Worm (Caenorhabditis elegans) whole organism, young adult: Measurements from ENCODE around the gene EGAP9.3.

ENCODE experiments used
- D2030.7 ChIP-seq: fragments of 200-800 bp; sonication (Bioruptor generic); IDR thresholded peaks from 2 replicates; pipeline ENCODE4 v1.3.6; 2022; ENCODE audit warnings: missing genetic modification reagents, missing genetic modification characterization, missing compliant biosample characterization
- F33H1.4 ChIP-seq: fragments of 200-800 bp; sonication (Bioruptor generic); IDR thresholded peaks from 2 replicates; pipeline ENCODE4 v1.3.6; 2022; ENCODE audit warnings: missing genetic modification reagents, missing genetic modification characterization, missing compliant biosample characterization
- F52B5.7 ChIP-seq: sonication (generic microtip); optimal IDR thresholded peaks from 2 replicates; lab custom pipeline; 2016; ENCODE audit warnings: mild to moderate bottlenecking, missing genetic modification characterization, missing compliant biosample characterization
- F57A8.1 ChIP-seq: fragments of 200-800 bp; sonication (Bioruptor generic); optimal IDR thresholded peaks from 2 replicates; lab custom pipeline; 2018; ENCODE audit warnings: mild to moderate bottlenecking, missing genetic modification characterization, moderate library complexity, missing compliant biosample characterization
- Y53G8AR.9 ChIP-seq: fragments of 200-800 bp; sonication (Bioruptor generic); conservative IDR thresholded peaks from 2 replicates; pipeline ENCODE4 v1.3.6; 2022; ENCODE audit warnings: missing genetic modification reagents, missing genetic modification characterization, missing compliant biosample characterization
- Y95B8A.8 ChIP-seq: fragments of 200-800 bp; sonication (Bioruptor generic); IDR thresholded peaks from 2 replicates; pipeline ENCODE4 v1.3.6; 2022; ENCODE audit warnings: missing genetic modification reagents, missing genetic modification characterization, missing compliant biosample characterization
- ccch-3 ChIP-seq: fragments of 200-800 bp; sonication (Bioruptor generic); optimal IDR thresholded peaks from 2 replicates; lab custom pipeline; 2018; ENCODE audit warnings: mild to moderate bottlenecking, missing genetic modification characterization, missing compliant biosample characterization
- cebp-1 ChIP-seq, 2 experiments: fragments of 200-800 bp in 1 of 2; sonication (Bioruptor generic) in 1 of 2; sonication (generic microtip) in 1 of 2; IDR thresholded peaks in 1 of 2; optimal IDR thresholded peaks in 1 of 2; 2 replicates each; pipeline versions ENCODE4 v1.3.6 to Lab custom; 2017 to 2022; ENCODE audit warnings: missing compliant biosample characterization in 2 of 2, missing genetic modification characterization in 2 of 2, mild to moderate bottlenecking in 1 of 2, missing genetic modification reagents in 1 of 2, moderate library complexity in 1 of 2
- ceh-40 ChIP-seq: fragments of 200-800 bp; sonication (Bioruptor generic); IDR thresholded peaks from 2 replicates; pipeline ENCODE4 v1.3.6; 2022; ENCODE audit warnings: missing genetic modification characterization, missing compliant biosample characterization
- ceh-58 ChIP-seq: fragments of 200-800 bp; sonication (Bioruptor generic); IDR thresholded peaks from 2 replicates; pipeline ENCODE4 v1.3.6; 2022; ENCODE audit warnings: missing genetic modification characterization, missing compliant biosample characterization
- dox-1 ChIP-seq: fragments of 200-800 bp; sonication (Bioruptor generic); IDR thresholded peaks from 2 replicates; pipeline ENCODE4 v1.3.6; 2022; ENCODE audit warnings: missing genetic modification reagents, missing genetic modification characterization, missing compliant biosample characterization
- dpff-1 ChIP-seq: sonication (generic microtip); optimal IDR thresholded peaks from 2 replicates; lab custom pipeline; 2017; ENCODE audit warnings: mild to moderate bottlenecking, missing genetic modification characterization, missing compliant biosample characterization
- hsf-1 ChIP-seq: fragments of 200-800 bp; sonication (Bioruptor generic); IDR thresholded peaks from 2 replicates; pipeline ENCODE4 v1.3.6; 2022; ENCODE audit warnings: missing genetic modification reagents, missing genetic modification characterization, missing compliant biosample characterization
- let-526 ChIP-seq: fragments of 200-800 bp; sonication (Bioruptor generic); IDR thresholded peaks from 2 replicates; pipeline ENCODE4 v1.3.6; 2022; ENCODE audit warnings: missing genetic modification reagents, missing genetic modification characterization, missing compliant biosample characterization
- mcd-1 ChIP-seq: fragments of 200-800 bp; sonication (Bioruptor generic); IDR thresholded peaks from 2 replicates; pipeline ENCODE4 v1.3.6; 2022; ENCODE audit warnings: missing genetic modification reagents, missing genetic modification characterization, missing compliant biosample characterization
- sea-2 ChIP-seq: fragments of 200-800 bp; sonication (Bioruptor generic); IDR thresholded peaks from 2 replicates; pipeline ENCODE4 v1.3.6; 2022; ENCODE audit warnings: missing genetic modification characterization, missing compliant biosample characterization
- tbp1 ChIP-seq: fragments of 200-800 bp; sonication (Bioruptor generic); optimal IDR thresholded peaks from 2 replicates; lab custom pipeline; 2018; ENCODE audit warnings: mild to moderate bottlenecking, missing genetic modification characterization, missing compliant biosample characterization
- tlf-1 ChIP-seq: fragments of 200-800 bp; sonication (Bioruptor generic); optimal IDR thresholded peaks from 2 replicates; lab custom pipeline; 2018; ENCODE audit warnings: mild to moderate bottlenecking, missing genetic modification characterization, missing compliant biosample characterization
- unc-62 ChIP-seq: fragments of 150-350 bp; optimal IDR thresholded peaks from 2 replicates; lab custom pipeline; 2014; ENCODE audit warnings: missing biosample characterization, missing genetic modification reagents, missing genetic modification characterization
- xnd-1 ChIP-seq: sonication (generic microtip); optimal IDR thresholded peaks from 2 replicates; lab custom pipeline; 2016; ENCODE audit warnings: missing genotype, missing genetic modification reagents, missing genetic modification characterization, missing compliant biosample characterization
- ztf-3 ChIP-seq: fragments of 200-800 bp; sonication (Bioruptor generic); optimal IDR thresholded peaks from 2 replicates; lab custom pipeline; 2018; ENCODE audit warnings: mild to moderate bottlenecking, missing genetic modification characterization, missing compliant biosample characterization
- ztf-6 ChIP-seq: fragments of 200-800 bp; sonication (Bioruptor generic); IDR thresholded peaks from 2 replicates; pipeline ENCODE4 v1.3.6; 2022; ENCODE audit warnings: missing genetic modification reagents, missing genetic modification characterization, missing compliant biosample characterization

The EGAP9.3 gene

DNA sequence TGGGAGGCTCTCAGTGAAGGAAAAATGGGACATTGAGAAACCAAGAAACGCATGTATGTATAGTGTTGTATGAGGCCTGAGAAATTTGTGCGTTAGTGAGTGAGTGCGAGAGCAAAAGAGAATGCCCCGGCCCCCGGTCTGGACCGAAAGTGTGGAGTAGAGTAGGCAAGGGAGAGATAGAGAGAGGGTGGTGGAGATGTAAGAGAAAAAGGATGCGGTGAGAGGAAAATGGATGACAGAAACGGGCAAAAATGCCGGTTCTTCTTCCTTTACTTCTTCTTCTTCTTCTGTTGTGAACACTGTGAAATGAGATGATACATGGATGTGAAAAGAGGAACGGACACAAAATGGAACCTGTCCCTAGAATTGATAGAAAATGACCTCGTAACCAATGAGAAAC lies 41.6 kb downstream of the EGAP9.3 start (continued):
- TF ChIP-seq F33H1.4 (no peak), ccch-3 (GFP tag; lab: Kevin White, UChicago) (no peak), ceh-40 (0 out of 2 replicates have a peak, but pooled peaks have one; percentile 42)

DNA sequence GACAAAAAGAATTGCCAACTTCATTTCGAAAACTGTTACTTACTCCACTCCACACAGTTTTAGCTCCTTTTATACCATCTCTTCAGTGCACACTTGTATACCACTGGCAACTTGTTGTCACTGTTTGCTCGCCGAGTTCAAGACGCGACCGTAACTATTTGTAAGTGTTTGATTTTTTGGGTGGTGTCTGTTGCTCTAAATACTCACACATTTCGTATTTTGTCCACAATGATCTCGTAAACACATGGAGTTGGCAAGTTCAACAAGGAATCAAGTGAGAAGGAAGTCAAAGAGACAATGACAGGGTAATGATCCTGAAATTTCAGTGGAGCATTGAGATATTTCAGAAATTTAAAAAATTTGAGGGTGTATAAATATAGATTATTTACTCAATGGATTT lies 46.9 kb downstream of the EGAP9.3 start, which contains the start of gene hpo-26:
Gene hpo-26 (minus strand): TSS at position 31 of the 400 bp plus-strand sequence.
- TF ChIP-seq hsf-1 (no peak), F52B5.7 (tag; lab: Kevin White, UChicago) (no peak), tbp1 (no peak), ztf-3 (GFP tag; lab: Kevin White, UChicago) (no peak), F57A8.1 (no peak), sea-2 (GFP tag; lab: Robert Waterston, UW) (no peak), dox-1 (GFP tag; lab: Robert Waterston, UW) (no peak), ceh-58 (no peak), Y95B8A.8 (GFP tag; lab: Robert Waterston, UW) (no peak), cebp-1 (GFP tag; IDR thresholded peaks at IDR 0.05; lab: Robert Waterston, UW) (no peak), cebp-1 (tag; optimal IDR thresholded peaks at IDR 0.05; lab: Kevin White, UChicago) (no peak), D2030.7 (no peak), mcd-1 (GFP tag; lab: Robert Waterston, UW) (no peak), ztf-6 (GFP tag; lab: Robert Waterston, UW) (no peak), tlf-1 (GFP tag; lab: Kevin White, UChicago) (no peak), xnd-1 (tag; lab: Kevin White, UChicago) (no peak), unc-62 (GFP tag; lab: Kevin White, UChicago) (no peak), dpff-1 (tag; lab: Kevin White, UChicago) (no peak), Y53G8AR.9 (GFP tag; lab: Robert Waterston, UW) (no peak), let-526 (GFP tag; lab: Robert Waterston, UW) (no peak)
